Fruit fly (Drosophila melanogaster) ovary, adult (tissue): ENCODE data around the gene CG14071.

ENCODE experiments used
- CG17801 ChIP-seq: fragments of 200-800 bp; optimal IDR thresholded peaks from 2 replicates; lab custom pipeline; 2019; ENCODE audit warnings: missing biosample characterization, mild to moderate bottlenecking, missing genetic modification characterization, moderate library complexity; ENCODE audit not compliant: partially characterized antibody

Gene CG14071

DNA sequence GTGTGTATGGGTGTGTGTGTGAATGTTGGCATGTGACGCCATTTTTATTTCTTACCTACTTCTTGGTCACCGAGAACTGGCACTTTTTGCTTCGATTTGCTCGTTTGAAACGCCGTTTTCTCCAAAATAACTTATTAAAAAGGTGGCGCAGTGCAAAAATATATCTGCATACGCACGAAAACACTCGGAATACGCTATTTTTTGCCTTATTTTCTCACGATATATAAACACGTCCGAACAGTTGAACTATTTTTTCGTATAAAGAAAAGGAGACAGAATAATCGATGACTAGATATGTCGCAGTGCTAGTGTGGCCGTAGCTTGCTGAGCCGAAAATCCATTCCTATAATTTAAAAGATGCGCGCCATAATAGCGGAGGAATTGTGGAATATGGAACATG, 46.4 kb downstream of the CG14071 start, which contains the start of gene CG6700:
TSS of gene CG6700 (minus strand) at position 272 of the 400 bp plus-strand sequence.
- TF ChIP-seq CG17801 (GFP tag; lab: Kevin White, UChicago), result peak; percentile 54

DNA sequence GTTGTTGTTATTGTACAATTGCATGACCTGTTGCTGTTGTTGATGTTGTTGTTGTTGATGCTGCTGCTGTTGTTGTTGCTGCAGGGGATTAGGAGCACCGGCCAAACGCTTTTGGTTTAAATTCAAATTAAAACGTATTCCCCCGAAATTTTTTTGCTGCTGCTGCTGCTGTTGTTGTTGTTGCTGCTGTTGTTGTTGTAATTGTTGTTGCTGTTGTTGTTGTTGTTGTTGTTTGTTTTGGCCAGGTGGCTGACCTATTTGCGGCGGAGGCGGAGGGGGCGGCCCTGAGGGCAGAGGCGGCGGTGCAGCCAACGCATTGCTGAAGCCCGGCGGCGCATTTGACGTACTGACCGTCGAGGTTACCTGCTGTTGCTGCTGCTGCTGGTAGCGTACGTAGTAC, 47.1 kb downstream of the CG14071 start:
- TF ChIP-seq CG17801 (GFP tag; lab: Kevin White, UChicago), result no peak
